Worm (Caenorhabditis elegans) whole organism, L2 larva: ENCODE data around the gene lin-42.

ENCODE experiments used
- C34F6.9 ChIP-seq: fragments of 150-350 bp; optimal IDR thresholded peaks from 2 replicates; lab custom pipeline; 2014; ENCODE audit warnings: missing biosample characterization, missing genetic modification characterization
- F13H6.1 ChIP-seq: sonication (generic microtip); optimal IDR thresholded peaks from 2 replicates; lab custom pipeline; 2016; ENCODE audit warnings: missing genetic modification characterization, missing compliant biosample characterization
- R02D3.7 ChIP-seq: fragments of 150-350 bp; optimal IDR thresholded peaks from 2 replicates; lab custom pipeline; 2014; ENCODE audit warnings: missing biosample characterization, missing genetic modification characterization
- Y55F3AM.14 ChIP-seq: fragments of 200-800 bp; sonication (Bioruptor generic); optimal IDR thresholded peaks from 2 replicates; lab custom pipeline; 2018; ENCODE audit warnings: mild to moderate bottlenecking, missing genetic modification characterization, missing compliant biosample characterization
- ZK546.5 ChIP-seq: sonication (generic microtip); optimal IDR thresholded peaks from 2 replicates; lab custom pipeline; 2017; ENCODE audit warnings: missing biosample characterization, missing genetic modification characterization
- alr-1 ChIP-seq: fragments of 150-350 bp; optimal IDR thresholded peaks from 2 replicates; lab custom pipeline; 2014; ENCODE audit warnings: missing biosample characterization, missing genetic modification characterization
- aly-2 ChIP-seq: fragments of 150-350 bp; optimal IDR thresholded peaks from 2 replicates; lab custom pipeline; 2014; ENCODE audit warnings: missing biosample characterization, missing genetic modification characterization
- ama-1 ChIP-seq: fragments of 150-350 bp; optimal IDR thresholded peaks from 2 replicates; lab custom pipeline; 2018; ENCODE audit warnings: inconsistent platforms
- blmp-1 ChIP-seq: sonication (generic microtip); optimal IDR thresholded peaks from 2 replicates; lab custom pipeline; 2017; ENCODE audit warnings: missing genetic modification characterization, mild to moderate bottlenecking, missing compliant biosample characterization, antibody characterized with exemption, moderate library complexity; ENCODE audit not compliant: insufficient read depth
- ceh-16 ChIP-seq: fragments of 150-350 bp; optimal IDR thresholded peaks from 2 replicates; lab custom pipeline; 2014; ENCODE audit warnings: missing biosample characterization, missing genetic modification characterization
- ceh-82 ChIP-seq: fragments of 150-350 bp; optimal IDR thresholded peaks from 2 replicates; lab custom pipeline; 2014; ENCODE audit warnings: missing biosample characterization, missing genetic modification characterization
- crh-2 ChIP-seq: sonication (generic microtip); optimal IDR thresholded peaks from 2 replicates; lab custom pipeline; 2017; ENCODE audit warnings: missing biosample characterization, missing genetic modification characterization
- dmd-4 ChIP-seq: sonication (generic microtip); optimal IDR thresholded peaks from 2 replicates; lab custom pipeline; 2017; ENCODE audit warnings: missing biosample characterization, missing genetic modification characterization
- egl-27 ChIP-seq: sonication (generic microtip); optimal IDR thresholded peaks from 3 replicates; lab custom pipeline; 2017; ENCODE audit warnings: missing biosample characterization, missing genetic modification reagents, missing genetic modification characterization
- elt-1 ChIP-seq: fragments of 150-350 bp; optimal IDR thresholded peaks from 2 replicates; lab custom pipeline; 2014; ENCODE audit warnings: missing biosample characterization, missing genetic modification characterization
- elt-3 ChIP-seq: sonication (generic microtip); optimal IDR thresholded peaks from 2 replicates; lab custom pipeline; 2017; ENCODE audit warnings: missing biosample characterization, missing genetic modification characterization
- fos-1 ChIP-seq: fragments of 150-350 bp; optimal IDR thresholded peaks from 2 replicates; lab custom pipeline; 2014; ENCODE audit warnings: missing biosample characterization, missing genetic modification characterization
- gmeb-1 ChIP-seq: fragments of 150-350 bp; optimal IDR thresholded peaks from 2 replicates; lab custom pipeline; 2014; ENCODE audit warnings: missing biosample characterization, missing genetic modification characterization
- lin-11 ChIP-seq: fragments of 150-350 bp; sonication (generic microtip); optimal IDR thresholded peaks from 2 replicates; lab custom pipeline; 2014; ENCODE audit warnings: missing biosample characterization, missing genetic modification characterization, inconsistent platforms, mixed read lengths
- lin-13 ChIP-seq: fragments of 150-350 bp; optimal IDR thresholded peaks from 2 replicates; lab custom pipeline; 2014; ENCODE audit warnings: missing biosample characterization, missing genetic modification reagents, missing genetic modification characterization
- lin-39 ChIP-seq: fragments of 150-350 bp; optimal IDR thresholded peaks from 2 replicates; lab custom pipeline; 2014; ENCODE audit warnings: missing biosample characterization, missing genetic modification reagents, missing genetic modification characterization
- lsy-2 ChIP-seq, 2 experiments: fragments of 150-350 bp in 1 of 2; sonication (generic microtip) in 1 of 2; optimal IDR thresholded peaks; 2 replicates each; lab custom pipeline; 2014 to 2017; ENCODE audit warnings: missing biosample characterization in 2 of 2, missing genetic modification characterization in 2 of 2
- mab-5 ChIP-seq: fragments of 150-350 bp; optimal IDR thresholded peaks from 2 replicates; lab custom pipeline; 2014; ENCODE audit warnings: missing biosample characterization, missing genetic modification characterization
- mbf-1 ChIP-seq: sonication (generic microtip); optimal IDR thresholded peaks from 2 replicates; lab custom pipeline; 2017; ENCODE audit warnings: missing biosample characterization, missing genetic modification characterization
- mdl-1 ChIP-seq, 2 experiments: fragments of 150-350 bp in 1 of 2; sonication (generic microtip) in 1 of 2; optimal IDR thresholded peaks; 2 replicates each; lab custom pipeline; 2017; ENCODE audit warnings: missing biosample characterization in 2 of 2, missing genetic modification characterization in 2 of 2
- nhr-10 ChIP-seq: sonication (generic microtip); optimal IDR thresholded peaks from 2 replicates; lab custom pipeline; 2017; ENCODE audit warnings: missing biosample characterization, missing genetic modification characterization
- nhr-11 ChIP-seq: fragments of 150-350 bp; optimal IDR thresholded peaks from 2 replicates; lab custom pipeline; 2014; ENCODE audit warnings: missing biosample characterization, missing genetic modification characterization
- nhr-12 ChIP-seq: fragments of 150-350 bp; optimal IDR thresholded peaks from 2 replicates; lab custom pipeline; 2014; ENCODE audit warnings: missing biosample characterization, missing genetic modification characterization
- nhr-129 ChIP-seq: fragments of 150-350 bp; optimal IDR thresholded peaks from 2 replicates; lab custom pipeline; 2014; ENCODE audit warnings: missing biosample characterization, missing genetic modification characterization
- nhr-21 ChIP-seq: fragments of 150-350 bp; optimal IDR thresholded peaks from 2 replicates; lab custom pipeline; 2014; ENCODE audit warnings: missing biosample characterization, missing genetic modification characterization
- nhr-23 ChIP-seq: fragments of 150-350 bp; optimal IDR thresholded peaks from 2 replicates; lab custom pipeline; 2014; ENCODE audit warnings: missing biosample characterization, missing genetic modification reagents, missing genetic modification characterization
- nhr-237 ChIP-seq: fragments of 150-350 bp; optimal IDR thresholded peaks from 2 replicates; lab custom pipeline; 2014; ENCODE audit warnings: missing biosample characterization, missing genetic modification characterization
- nhr-25 ChIP-seq: fragments of 150-350 bp; sonication (generic microtip); optimal IDR thresholded peaks from 3 replicates; lab custom pipeline; 2014; ENCODE audit warnings: missing biosample characterization, missing genetic modification characterization
- nhr-6 ChIP-seq: fragments of 150-350 bp; optimal IDR thresholded peaks from 2 replicates; lab custom pipeline; 2014; ENCODE audit warnings: missing biosample characterization, missing genetic modification characterization
- nhr-77 ChIP-seq: fragments of 150-350 bp; optimal IDR thresholded peaks from 2 replicates; lab custom pipeline; 2014; ENCODE audit warnings: missing biosample characterization, missing genetic modification characterization
- peb-1 ChIP-seq: fragments of 150-350 bp; optimal IDR thresholded peaks from 2 replicates; lab custom pipeline; 2014; ENCODE audit warnings: missing biosample characterization, missing genetic modification characterization
- sem-4 ChIP-seq: fragments of 150-350 bp; optimal IDR thresholded peaks from 2 replicates; lab custom pipeline; 2014; ENCODE audit warnings: missing biosample characterization, missing genetic modification reagents, missing genetic modification characterization
- skn-1 ChIP-seq: sonication (generic microtip); optimal IDR thresholded peaks from 2 replicates; lab custom pipeline; 2017; ENCODE audit warnings: missing biosample characterization, missing genetic modification characterization
- sma-3 ChIP-seq: sonication (generic microtip); optimal IDR thresholded peaks from 2 replicates; lab custom pipeline; 2016; ENCODE audit warnings: missing genetic modification reagents, missing genetic modification characterization, missing compliant biosample characterization
- sma-9 ChIP-seq, 2 experiments: fragments of 150-350 bp in 1 of 2; sonication (generic microtip) in 1 of 2; optimal IDR thresholded peaks; 2 replicates each; lab custom pipeline; 2014 to 2016; ENCODE audit warnings: missing genetic modification characterization in 2 of 2, mild to moderate bottlenecking in 1 of 2, missing biosample characterization in 1 of 2, missing compliant biosample characterization in 1 of 2, missing genetic modification reagents in 1 of 2, moderate library complexity in 1 of 2
- snpc-4 ChIP-seq: fragments of 150-350 bp; optimal IDR thresholded peaks from 2 replicates; lab custom pipeline; 2014; ENCODE audit warnings: missing biosample characterization, missing genetic modification characterization
- unc-39 ChIP-seq: fragments of 150-350 bp; optimal IDR thresholded peaks from 2 replicates; lab custom pipeline; 2014; ENCODE audit warnings: missing biosample characterization, missing genetic modification characterization
- unc-55 ChIP-seq: fragments of 150-350 bp; sonication (generic microtip); optimal IDR thresholded peaks from 3 replicates; lab custom pipeline; 2014; ENCODE audit warnings: missing biosample characterization, missing genetic modification reagents, missing genetic modification characterization
- unc-62 ChIP-seq: fragments of 150-350 bp; optimal IDR thresholded peaks from 2 replicates; lab custom pipeline; 2014; ENCODE audit warnings: missing biosample characterization, missing genetic modification reagents, missing genetic modification characterization
- zag-1 ChIP-seq: fragments of 150-350 bp; optimal IDR thresholded peaks from 2 replicates; lab custom pipeline; 2014; ENCODE audit warnings: missing biosample characterization, missing genetic modification characterization
- ztf-1 ChIP-seq: fragments of 200-800 bp; sonication (Bioruptor generic); conservative IDR thresholded peaks from 2 replicates; pipeline ENCODE4 v1.3.6; 2022; ENCODE audit warnings: missing genetic modification characterization, missing compliant biosample characterization
- ztf-11 ChIP-seq: sonication (generic microtip); optimal IDR thresholded peaks from 2 replicates; lab custom pipeline; 2017; ENCODE audit warnings: missing biosample characterization, missing genetic modification characterization
- ztf-4 ChIP-seq: fragments of 150-350 bp; optimal IDR thresholded peaks from 2 replicates; lab custom pipeline; 2014; ENCODE audit warnings: missing biosample characterization, missing genetic modification characterization

Gene lin-42

ce11 chrII:1241176-1241730 is 10.9 kb downstream of the lin-42 start:
- TF ChIP-seq blmp-1 (tag; lab: Kevin White, UChicago) (peak; percentile 89), unc-62 (GFP tag; lab: Kevin White, UChicago) (no peak)

- peak; percentile 19 for TF ChIP-seq nhr-25 (tag; lab: Kevin White, UChicago)
- TF ChIP-seq nhr-237 (tag; lab: Kevin White, UChicago) = no peak
- peak; percentile 31 for TF ChIP-seq sem-4 (tag; lab: Kevin White, UChicago)
- no peak for TF ChIP-seq ZK546.5 (tag; lab: Kevin White, UChicago)
- TF ChIP-seq nhr-10 = no peak
- no peak for TF ChIP-seq dmd-4 (tag; lab: Kevin White, UChicago)
- no peak for TF ChIP-seq nhr-77 (tag; lab: Kevin White, UChicago)
- no peak for TF ChIP-seq ceh-16 (tag; lab: Kevin White, UChicago)
- no peak for TF ChIP-seq unc-55 (GFP tag; lab: Kevin White, UChicago)
- no peak for TF ChIP-seq F13H6.1 (tag; lab: Kevin White, UChicago)
- no peak for TF ChIP-seq ceh-82 (tag; lab: Kevin White, UChicago)
- no peak for TF ChIP-seq ztf-11 (tag; lab: Kevin White, UChicago)
- no peak for TF ChIP-seq sma-9 (GFP tag; optimal IDR thresholded peaks at IDR 0.05; lab: Kevin White, UChicago)
- TF ChIP-seq sma-9 (tag; optimal IDR thresholded peaks at IDR 0.05; lab: Kevin White, UChicago) = no peak
- TF ChIP-seq fos-1 (tag; lab: Kevin White, UChicago) = no peak
- no peak for TF ChIP-seq snpc-4 (tag; lab: Kevin White, UChicago)
- no peak for TF ChIP-seq ama-1 (lab: Kevin White, UChicago)
- no peak for TF ChIP-seq sma-3 (GFP tag; lab: Kevin White, UChicago)
- no peak for TF ChIP-seq lin-39 (tag; lab: Kevin White, UChicago)
- TF ChIP-seq mab-5 = no peak
- TF ChIP-seq nhr-23 (tag; lab: Kevin White, UChicago) = no peak
- TF ChIP-seq mdl-1 (tag; optimal IDR thresholded peaks at IDR 0.05; lab: Kevin White, UChicago) = no peak
- no peak for TF ChIP-seq crh-2 (tag; lab: Kevin White, UChicago)
- TF ChIP-seq egl-27 (tag; lab: Kevin White, UChicago) = no peak
- no peak for TF ChIP-seq nhr-12 (tag; lab: Kevin White, UChicago)
- TF ChIP-seq lin-13 (GFP tag; lab: Kevin White, UChicago) = no peak
- no peak for TF ChIP-seq aly-2 (tag; lab: Kevin White, UChicago)
- TF ChIP-seq peb-1 (tag; lab: Kevin White, UChicago) = no peak
- TF ChIP-seq ztf-4 = no peak
- TF ChIP-seq lin-11 (tag; lab: Kevin White, UChicago) = no peak
- no peak for TF ChIP-seq zag-1 (tag; lab: Kevin White, UChicago)
- no peak for TF ChIP-seq C34F6.9 (tag; lab: Kevin White, UChicago)
- peak; percentile 12 for TF ChIP-seq blmp-1 (tag; lab: Kevin White, UChicago)
- TF ChIP-seq nhr-6 = no peak
- TF ChIP-seq R02D3.7 (tag; lab: Kevin White, UChicago) = no peak
- TF ChIP-seq alr-1 = no peak
- TF ChIP-seq gmeb-1 (tag; lab: Kevin White, UChicago) = no peak
- TF ChIP-seq lsy-2 (tag; optimal IDR thresholded peaks at IDR 0.05; lab: Kevin White, UChicago) = peak in 1 of 2 experiments; percentile 52
- no peak for TF ChIP-seq unc-62 (GFP tag; lab: Kevin White, UChicago)
- TF ChIP-seq ztf-1 (GFP tag; lab: Robert Waterston, UW) = no peak
- peak; percentile 39 for TF ChIP-seq elt-1 (tag; lab: Kevin White, UChicago)
- no peak for TF ChIP-seq nhr-129 (tag; lab: Kevin White, UChicago)
- TF ChIP-seq elt-3 (tag; lab: Kevin White, UChicago) = no peak
- no peak for TF ChIP-seq nhr-11
- no peak for TF ChIP-seq mbf-1 (tag; lab: Kevin White, UChicago)
- no peak for TF ChIP-seq Y55F3AM.14 (GFP tag; lab: Kevin White, UChicago)
- TF ChIP-seq skn-1 = no peak
- peak; percentile 34 for TF ChIP-seq nhr-21 (tag; lab: Kevin White, UChicago)
- TF ChIP-seq unc-39 (tag; lab: Kevin White, UChicago) = no peak
Measured at ce11 chrII:1240436-1240835, 11.7 kb downstream of the lin-42 start.
